Worm (Caenorhabditis elegans): ENCODE results near the gene F10D7.3.

DNA sequence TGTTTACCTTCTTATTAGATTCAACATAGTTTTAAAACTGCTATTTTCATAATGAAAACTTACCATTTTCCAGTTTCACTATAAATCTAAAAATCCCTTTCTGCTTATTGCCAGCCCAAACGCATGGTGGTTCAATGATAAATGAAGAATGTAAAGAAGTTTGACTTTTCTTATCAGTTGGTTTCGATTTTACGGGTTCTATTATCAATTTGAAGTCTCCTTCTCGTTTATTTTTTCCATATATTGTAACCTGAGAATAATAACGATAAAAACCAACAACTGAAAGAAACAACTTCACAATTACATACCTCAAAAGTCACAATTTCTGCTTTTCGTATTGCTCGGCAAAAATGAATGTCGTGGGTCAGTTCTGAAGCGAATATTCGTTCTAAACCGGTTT lies 4.6 kb upstream of the F10D7.3 start:
- TF ChIP-seq C34B4.2 (tag; optimal IDR thresholded peaks at IDR 0.05) (no peak), unc-86 (tag; optimal IDR thresholded peaks at IDR 0.05) (no peak), nhr-77 (tag; optimal IDR thresholded peaks at IDR 0.05) (no peak), nhr-76 (tag; optimal IDR thresholded peaks at IDR 0.05) (no peak), nhr-71 (tag; optimal IDR thresholded peaks at IDR 0.05) (no peak), irx-1 (tag; optimal IDR thresholded peaks at IDR 0.05) (no peak), sox-4 (tag; optimal IDR thresholded peaks at IDR 0.05) (no peak), ztf-11 (tag; optimal IDR thresholded peaks at IDR 0.05) (no peak), unc-98 (GFP tag; IDR thresholded peaks at IDR 0.05) (no peak), dpl-1 (GFP tag; optimal IDR thresholded peaks at IDR 0.05) (no peak), ztf-4 (tag; optimal IDR thresholded peaks at IDR 0.05) (no peak)

Measured in whole organism, L1 larva.